Worm (Caenorhabditis elegans): Measurements from ENCODE around the gene K01A11.3.

Gene K01A11.3

ce11 chrIII:3471403-3472053 lies 19.1 kb upstream of the K01A11.3 start, which contains the start of gene rsu-1 (continued):
- TF ChIP-seq ceh-2 (tag; optimal IDR thresholded peaks at IDR 0.05) (peak; percentile 47), nfya-1 (tag; optimal IDR thresholded peaks at IDR 0.05) (peak; percentile 82), sox-2 (GFP tag; IDR thresholded peaks at IDR 0.05) (no peak), ets-4 (tag; optimal IDR thresholded peaks at IDR 0.05) (no peak), gmeb-2 (tag; optimal IDR thresholded peaks at IDR 0.05) (no peak), dmd-4 (tag; optimal IDR thresholded peaks at IDR 0.05; ENCODE audit: borderline replicate concordance) (no peak), odd-2 (tag; optimal IDR thresholded peaks at IDR 0.05) (no peak), hlh-13 (GFP tag; optimal IDR thresholded peaks at IDR 0.05) (no peak), hlh-30 (tag; optimal IDR thresholded peaks at IDR 0.05; ENCODE audit: insufficient read depth) (no peak), K09A11.1 (tag; optimal IDR thresholded peaks at IDR 0.05; ENCODE audit: insufficient read depth) (no peak), pqm-1 (tag; optimal IDR thresholded peaks at IDR 0.05) (no peak), elt-2 (tag; optimal IDR thresholded peaks at IDR 0.05) (peak; percentile 7), Y22D7AL.16 (tag; optimal IDR thresholded peaks at IDR 0.05) (no peak), K02D7.2 (tag; optimal IDR thresholded peaks at IDR 0.05) (no peak), hlh-15 (tag; optimal IDR thresholded peaks at IDR 0.05) (no peak), hlh-6 (tag; optimal IDR thresholded peaks at IDR 0.05) (no peak), nhr-232 (tag; optimal IDR thresholded peaks at IDR 0.05) (no peak), ceh-24 (tag; optimal IDR thresholded peaks at IDR 0.05) (no peak), ama-1 (optimal IDR thresholded peaks at IDR 0.05) (no peak), eyg-1 (tag; optimal IDR thresholded peaks at IDR 0.05) (no peak), lim-6 (tag; optimal IDR thresholded peaks at IDR 0.05) (no peak), ceh-34 (tag; optimal IDR thresholded peaks at IDR 0.05) (peak; percentile 56)

ce11 chrIII:3470973-3471372 lies 18.6 kb upstream of the K01A11.3 start:
- TF ChIP-seq ahr-1 (tag; optimal IDR thresholded peaks at IDR 0.05), result no peak
- no peak for TF ChIP-seq unc-42 (tag; optimal IDR thresholded peaks at IDR 0.05)
- TF ChIP-seq pat-9 (tag; optimal IDR thresholded peaks at IDR 0.05), result no peak
- TF ChIP-seq ceh-9 (tag; optimal IDR thresholded peaks at IDR 0.05), result no peak
- TF ChIP-seq ceh-22 (tag; optimal IDR thresholded peaks at IDR 0.05), result no peak
- TF ChIP-seq zip-5 (tag; optimal IDR thresholded peaks at IDR 0.05), result no peak
- TF ChIP-seq ceh-18 (tag; optimal IDR thresholded peaks at IDR 0.05), result no peak
- TF ChIP-seq ztf-16 (tag; optimal IDR thresholded peaks at IDR 0.05), result no peak
- TF ChIP-seq pqm-1 (tag; optimal IDR thresholded peaks at IDR 0.05), result no peak
- TF ChIP-seq npax-4 (tag; optimal IDR thresholded peaks at IDR 0.05), result no peak
- no peak for TF ChIP-seq madf-2 (tag; optimal IDR thresholded peaks at IDR 0.05)
- TF ChIP-seq fkh-10 (GFP tag; optimal IDR thresholded peaks at IDR 0.05), result no peak
- TF ChIP-seq F13H6.1 (tag; optimal IDR thresholded peaks at IDR 0.05), result no peak
- no peak for TF ChIP-seq pha-4 (tag; optimal IDR thresholded peaks at IDR 0.05)
- no peak for TF ChIP-seq nfya-1 (tag; optimal IDR thresholded peaks at IDR 0.05)
- TF ChIP-seq ceh-2 (tag; optimal IDR thresholded peaks at IDR 0.05), result no peak
- TF ChIP-seq odd-2 (tag; optimal IDR thresholded peaks at IDR 0.05), result no peak
- no peak for TF ChIP-seq hlh-8 (tag; optimal IDR thresholded peaks at IDR 0.05)
- TF ChIP-seq ceh-48 (tag; optimal IDR thresholded peaks at IDR 0.05), result no peak

- no peak for TF ChIP-seq lin-11 (tag; optimal IDR thresholded peaks at IDR 0.05)
- TF ChIP-seq unc-55 (GFP tag; optimal IDR thresholded peaks at IDR 0.05), result peak; percentile 80
- TF ChIP-seq pros-1 (tag; optimal IDR thresholded peaks at IDR 0.05), result no peak
- no peak for TF ChIP-seq tbx-7 (tag; optimal IDR thresholded peaks at IDR 0.05)
Measured at ce11 chrIII:3470433-3470832, 18.0 kb upstream of the K01A11.3 start.

Data from whole organism, late embryonic.